Worm (Caenorhabditis elegans) whole organism, L2 larva: ENCODE results near the gene ZC449.1.

Experiments used
- C34F6.9 ChIP-seq: fragments of 150-350 bp; optimal IDR thresholded peaks from 2 replicates; lab custom pipeline; 2014; ENCODE audit warnings: missing biosample characterization, missing genetic modification characterization
- F13H6.1 ChIP-seq: sonication (generic microtip); optimal IDR thresholded peaks from 2 replicates; lab custom pipeline; 2016; ENCODE audit warnings: missing genetic modification characterization, missing compliant biosample characterization
- R02D3.7 ChIP-seq: fragments of 150-350 bp; optimal IDR thresholded peaks from 2 replicates; lab custom pipeline; 2014; ENCODE audit warnings: missing biosample characterization, missing genetic modification characterization
- Y55F3AM.14 ChIP-seq: fragments of 200-800 bp; sonication (Bioruptor generic); optimal IDR thresholded peaks from 2 replicates; lab custom pipeline; 2018; ENCODE audit warnings: mild to moderate bottlenecking, missing genetic modification characterization, missing compliant biosample characterization
- ZK546.5 ChIP-seq: sonication (generic microtip); optimal IDR thresholded peaks from 2 replicates; lab custom pipeline; 2017; ENCODE audit warnings: missing biosample characterization, missing genetic modification characterization
- aly-2 ChIP-seq: fragments of 150-350 bp; optimal IDR thresholded peaks from 2 replicates; lab custom pipeline; 2014; ENCODE audit warnings: missing biosample characterization, missing genetic modification characterization
- ama-1 ChIP-seq: fragments of 150-350 bp; optimal IDR thresholded peaks from 2 replicates; lab custom pipeline; 2018; ENCODE audit warnings: inconsistent platforms
- blmp-1 ChIP-seq: sonication (generic microtip); optimal IDR thresholded peaks from 2 replicates; lab custom pipeline; 2017; ENCODE audit warnings: missing genetic modification characterization, mild to moderate bottlenecking, missing compliant biosample characterization, antibody characterized with exemption, moderate library complexity; ENCODE audit not compliant: insufficient read depth
- ceh-16 ChIP-seq: fragments of 150-350 bp; optimal IDR thresholded peaks from 2 replicates; lab custom pipeline; 2014; ENCODE audit warnings: missing biosample characterization, missing genetic modification characterization
- ceh-82 ChIP-seq: fragments of 150-350 bp; optimal IDR thresholded peaks from 2 replicates; lab custom pipeline; 2014; ENCODE audit warnings: missing biosample characterization, missing genetic modification characterization
- crh-2 ChIP-seq: sonication (generic microtip); optimal IDR thresholded peaks from 2 replicates; lab custom pipeline; 2017; ENCODE audit warnings: missing biosample characterization, missing genetic modification characterization
- dmd-4 ChIP-seq: sonication (generic microtip); optimal IDR thresholded peaks from 2 replicates; lab custom pipeline; 2017; ENCODE audit warnings: missing biosample characterization, missing genetic modification characterization
- egl-27 ChIP-seq: sonication (generic microtip); optimal IDR thresholded peaks from 3 replicates; lab custom pipeline; 2017; ENCODE audit warnings: missing biosample characterization, missing genetic modification reagents, missing genetic modification characterization
- elt-1 ChIP-seq: fragments of 150-350 bp; optimal IDR thresholded peaks from 2 replicates; lab custom pipeline; 2014; ENCODE audit warnings: missing biosample characterization, missing genetic modification characterization
- fos-1 ChIP-seq: fragments of 150-350 bp; optimal IDR thresholded peaks from 2 replicates; lab custom pipeline; 2014; ENCODE audit warnings: missing biosample characterization, missing genetic modification characterization
- lin-11 ChIP-seq: fragments of 150-350 bp; sonication (generic microtip); optimal IDR thresholded peaks from 2 replicates; lab custom pipeline; 2014; ENCODE audit warnings: missing biosample characterization, missing genetic modification characterization, inconsistent platforms, mixed read lengths
- lin-39 ChIP-seq: fragments of 150-350 bp; optimal IDR thresholded peaks from 2 replicates; lab custom pipeline; 2014; ENCODE audit warnings: missing biosample characterization, missing genetic modification reagents, missing genetic modification characterization
- lsy-2 ChIP-seq, 2 experiments: fragments of 150-350 bp in 1 of 2; sonication (generic microtip) in 1 of 2; optimal IDR thresholded peaks; 2 replicates each; lab custom pipeline; 2014 to 2017; ENCODE audit warnings: missing biosample characterization in 2 of 2, missing genetic modification characterization in 2 of 2
- mbf-1 ChIP-seq: sonication (generic microtip); optimal IDR thresholded peaks from 2 replicates; lab custom pipeline; 2017; ENCODE audit warnings: missing biosample characterization, missing genetic modification characterization
- nhr-10 ChIP-seq: sonication (generic microtip); optimal IDR thresholded peaks from 2 replicates; lab custom pipeline; 2017; ENCODE audit warnings: missing biosample characterization, missing genetic modification characterization
- nhr-11 ChIP-seq: fragments of 150-350 bp; optimal IDR thresholded peaks from 2 replicates; lab custom pipeline; 2014; ENCODE audit warnings: missing biosample characterization, missing genetic modification characterization
- nhr-12 ChIP-seq: fragments of 150-350 bp; optimal IDR thresholded peaks from 2 replicates; lab custom pipeline; 2014; ENCODE audit warnings: missing biosample characterization, missing genetic modification characterization
- nhr-21 ChIP-seq: fragments of 150-350 bp; optimal IDR thresholded peaks from 2 replicates; lab custom pipeline; 2014; ENCODE audit warnings: missing biosample characterization, missing genetic modification characterization
- nhr-6 ChIP-seq: fragments of 150-350 bp; optimal IDR thresholded peaks from 2 replicates; lab custom pipeline; 2014; ENCODE audit warnings: missing biosample characterization, missing genetic modification characterization
- sem-4 ChIP-seq: fragments of 150-350 bp; optimal IDR thresholded peaks from 2 replicates; lab custom pipeline; 2014; ENCODE audit warnings: missing biosample characterization, missing genetic modification reagents, missing genetic modification characterization
- skn-1 ChIP-seq: sonication (generic microtip); optimal IDR thresholded peaks from 2 replicates; lab custom pipeline; 2017; ENCODE audit warnings: missing biosample characterization, missing genetic modification characterization
- sma-3 ChIP-seq: sonication (generic microtip); optimal IDR thresholded peaks from 2 replicates; lab custom pipeline; 2016; ENCODE audit warnings: missing genetic modification reagents, missing genetic modification characterization, missing compliant biosample characterization
- sma-9 ChIP-seq, 2 experiments: fragments of 150-350 bp in 1 of 2; sonication (generic microtip) in 1 of 2; optimal IDR thresholded peaks; 2 replicates each; lab custom pipeline; 2014 to 2016; ENCODE audit warnings: missing genetic modification characterization in 2 of 2, mild to moderate bottlenecking in 1 of 2, missing biosample characterization in 1 of 2, missing compliant biosample characterization in 1 of 2, missing genetic modification reagents in 1 of 2, moderate library complexity in 1 of 2
- unc-55 ChIP-seq: fragments of 150-350 bp; sonication (generic microtip); optimal IDR thresholded peaks from 3 replicates; lab custom pipeline; 2014; ENCODE audit warnings: missing biosample characterization, missing genetic modification reagents, missing genetic modification characterization
- zag-1 ChIP-seq: fragments of 150-350 bp; optimal IDR thresholded peaks from 2 replicates; lab custom pipeline; 2014; ENCODE audit warnings: missing biosample characterization, missing genetic modification characterization
- ztf-11 ChIP-seq: sonication (generic microtip); optimal IDR thresholded peaks from 2 replicates; lab custom pipeline; 2017; ENCODE audit warnings: missing biosample characterization, missing genetic modification characterization

Gene ZC449.1

ce11 chrX:5026461-5026860 is 2.2 kb downstream of the ZC449.1 start:
- TF ChIP-seq nhr-12 (tag; lab: Kevin White, UChicago) (no peak), sma-9 (GFP tag; optimal IDR thresholded peaks at IDR 0.05; lab: Kevin White, UChicago) (no peak), sma-9 (tag; optimal IDR thresholded peaks at IDR 0.05; lab: Kevin White, UChicago) (no peak), unc-55 (GFP tag; lab: Kevin White, UChicago) (peak; percentile 38), ztf-11 (tag; lab: Kevin White, UChicago) (no peak), dmd-4 (tag; lab: Kevin White, UChicago) (no peak), ama-1 (lab: Kevin White, UChicago) (no peak), skn-1 (tag; lab: Kevin White, UChicago) (no peak), lin-39 (tag; lab: Kevin White, UChicago) (no peak)

DNA sequence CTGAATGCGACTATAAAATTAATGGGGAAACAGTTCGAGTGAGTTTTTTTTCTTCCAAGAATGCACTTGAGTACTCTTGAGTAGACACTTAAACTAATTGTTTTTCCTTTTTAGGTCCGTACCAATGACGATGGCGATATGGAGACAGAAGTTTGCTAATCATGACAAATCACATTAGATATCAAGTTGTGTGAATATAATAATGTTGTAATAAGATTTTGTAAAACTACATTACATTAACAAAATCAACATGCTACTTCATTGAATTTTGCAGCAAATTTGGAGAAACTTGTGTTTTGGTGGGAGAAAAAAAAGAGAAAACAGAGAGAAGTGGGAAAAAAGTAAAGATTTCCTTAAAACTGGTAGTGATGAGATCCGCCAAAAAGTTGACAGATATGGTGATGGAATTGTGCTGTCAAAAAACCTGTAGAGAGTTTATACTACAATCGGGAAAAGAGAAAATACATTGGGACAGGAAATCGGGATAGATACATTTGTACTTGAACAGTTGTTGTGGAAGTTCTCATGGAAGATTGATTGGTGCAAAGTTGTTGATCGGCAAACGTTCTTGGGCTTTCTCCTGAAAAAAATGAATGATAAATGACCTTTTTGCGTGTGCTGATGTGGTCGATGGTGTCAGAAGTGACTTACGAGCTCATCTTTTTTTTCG is 3.8 kb downstream of the ZC449.1 start:
- peak; percentile 50 for TF ChIP-seq sma-9 (GFP tag; optimal IDR thresholded peaks at IDR 0.05; lab: Kevin White, UChicago)
- no peak for TF ChIP-seq sma-9 (tag; optimal IDR thresholded peaks at IDR 0.05; lab: Kevin White, UChicago)
- peak in 1 of 2 experiments; percentile 19 for TF ChIP-seq lsy-2 (tag; optimal IDR thresholded peaks at IDR 0.05; lab: Kevin White, UChicago)
- TF ChIP-seq mbf-1 (tag; lab: Kevin White, UChicago), result no peak
- no peak for TF ChIP-seq Y55F3AM.14 (GFP tag; lab: Kevin White, UChicago)

DNA sequence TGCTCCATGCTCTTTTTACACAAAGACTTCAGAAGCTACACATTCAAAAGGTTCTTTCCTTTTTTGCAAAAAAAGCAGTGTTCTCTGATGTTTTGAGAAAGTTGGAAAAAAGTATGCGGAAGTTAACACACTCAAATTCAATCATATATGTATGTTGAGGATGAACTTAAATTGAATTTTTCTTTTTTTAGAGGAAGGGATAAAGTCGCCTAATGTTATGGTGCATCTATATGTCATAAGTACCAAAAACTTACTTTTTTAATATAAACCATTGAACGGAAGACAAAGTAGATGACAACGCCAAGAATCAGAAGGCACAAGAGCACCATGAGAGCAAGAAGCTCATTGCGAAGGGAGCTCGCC is 4.4 kb downstream of the ZC449.1 start:
- TF ChIP-seq Y55F3AM.14 (GFP tag; lab: Kevin White, UChicago) (no peak), elt-1 (no peak), skn-1 (tag; lab: Kevin White, UChicago) (no peak), aly-2 (tag; lab: Kevin White, UChicago) (no peak), dmd-4 (tag; lab: Kevin White, UChicago) (no peak), sma-3 (no peak)

DNA sequence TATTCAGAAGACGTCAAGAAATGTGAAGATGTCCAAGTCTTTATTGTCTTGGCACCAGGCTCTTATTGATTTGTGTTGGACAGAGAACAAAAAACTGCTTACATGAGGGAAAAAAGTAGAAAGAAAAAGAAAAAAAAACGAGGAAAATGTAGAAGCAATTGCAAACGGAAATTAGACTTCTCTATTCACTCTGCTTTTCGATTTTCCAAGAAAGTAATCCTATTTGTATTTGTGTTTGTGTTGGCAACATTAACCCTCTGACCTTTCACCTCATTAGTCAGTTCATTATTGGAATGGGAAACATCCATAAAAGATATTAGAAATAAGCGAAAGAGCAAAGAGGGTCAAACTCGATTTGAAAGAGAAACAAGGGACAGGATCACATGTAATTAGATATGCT is 7.5 kb downstream of the ZC449.1 start:
- TF ChIP-seq ceh-16 (tag; lab: Kevin White, UChicago) (no peak), crh-2 (tag; lab: Kevin White, UChicago) (peak; percentile 50), zag-1 (tag; lab: Kevin White, UChicago) (peak; percentile 73), unc-55 (GFP tag; lab: Kevin White, UChicago) (peak; percentile 73), lsy-2 (tag; optimal IDR thresholded peaks at IDR 0.05; lab: Kevin White, UChicago) (peak in 1 of 2 experiments; percentile 44), C34F6.9 (tag; lab: Kevin White, UChicago) (peak; percentile 26), R02D3.7 (tag; lab: Kevin White, UChicago) (no peak), nhr-6 (no peak), Y55F3AM.14 (GFP tag; lab: Kevin White, UChicago) (no peak), nhr-10 (no peak), sem-4 (tag; lab: Kevin White, UChicago) (peak; percentile 54)

ce11 chrX:5033868-5034267 is 9.6 kb downstream of the ZC449.1 start, which contains the start of gene ZC449.4:
ZC449.4 (minus strand) TSS chrX:5033968.
- TF ChIP-seq nhr-11 (tag; lab: Kevin White, UChicago) (no peak), F13H6.1 (no peak), nhr-12 (tag; lab: Kevin White, UChicago) (no peak), ceh-16 (tag; lab: Kevin White, UChicago) (no peak), egl-27 (tag; lab: Kevin White, UChicago) (no peak), nhr-10 (no peak), fos-1 (tag; lab: Kevin White, UChicago) (no peak), lsy-2 (tag; optimal IDR thresholded peaks at IDR 0.05; lab: Kevin White, UChicago) (no peak), blmp-1 (tag; lab: Kevin White, UChicago) (no peak), ZK546.5 (no peak), nhr-21 (no peak), ceh-82 (tag; lab: Kevin White, UChicago) (no peak)
- TF ChIP-seq, all 48 proteins: peak for 0

DNA sequence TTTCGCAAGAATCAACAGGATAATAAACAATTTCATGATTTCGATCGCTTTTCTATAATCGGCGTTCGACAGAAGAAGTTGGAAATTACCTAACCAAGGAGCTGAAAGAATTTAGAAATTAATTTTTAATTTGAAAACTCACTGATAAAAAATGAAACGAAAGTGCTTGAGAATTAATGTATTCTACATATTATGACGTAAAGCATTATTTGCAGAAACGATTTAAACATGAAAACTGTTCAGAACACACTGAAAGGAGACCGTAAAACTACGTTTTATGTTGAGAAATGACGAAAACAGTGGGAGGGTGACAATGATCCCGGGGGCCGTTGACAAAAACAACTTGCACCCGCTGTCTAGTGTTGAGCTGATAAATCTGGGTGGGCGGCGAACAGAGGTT is 13.5 kb downstream of the ZC449.1 start, which contains the start of gene ZC449.5:
Gene ZC449.5 (minus strand): TSS at position 101 of the 400 bp plus-strand sequence.
- no peak for TF ChIP-seq lin-11
- no peak for TF ChIP-seq nhr-12 (tag; lab: Kevin White, UChicago)
